Fruit fly (Drosophila melanogaster): ENCODE results near the gene Apl.
A peak's percentile ranks its signal among the peaks of the same experiment; 100 is the strongest.

Gene Apl

dm6 chr3L:16647578-16648113 lies 52.7 kb downstream of the Apl start, which contains the start of gene Abl (continued):
- TF ChIP-seq CG14965 (GFP tag; optimal IDR thresholded peaks at IDR 0.05; ENCODE audit: borderline replicate concordance): peak; percentile 23
- no peak for TF ChIP-seq CG2889 (GFP tag; IDR thresholded peaks at IDR 0.05)
- peak; percentile 91 for TF ChIP-seq amos (GFP tag; IDR thresholded peaks at IDR 0.05; ENCODE audit: partially characterized antibody)
- peak; percentile 46 for TF ChIP-seq exex (tag; optimal IDR thresholded peaks at IDR 0.05)
- no peak for TF ChIP-seq CG6689 (GFP tag; IDR thresholded peaks at IDR 0.05)
- TF ChIP-seq CG34224 (GFP tag; IDR thresholded peaks at IDR 0.05; ENCODE audit: partially characterized antibody): peak; percentile 64
- peak; percentile 73 to 75 for TF ChIP-seq chif (GFP tag; optimal IDR thresholded peaks at IDR 0.05)
- TF ChIP-seq slbo (GFP tag; IDR thresholded peaks at IDR 0.05): peak; percentile 77
- no peak for TF ChIP-seq fd102C (GFP tag; optimal IDR thresholded peaks at IDR 0.05)
- no peak for TF ChIP-seq crc (GFP tag; optimal IDR thresholded peaks at IDR 0.05)
- TF ChIP-seq Drgx (GFP tag; IDR thresholded peaks at IDR 0.05): 0 out of 2 replicates have a peak, but pooled peaks have one; percentile 22
- peak; percentile 99 for TF ChIP-seq gfzf (GFP tag; optimal IDR thresholded peaks at IDR 0.05)
- peak; percentile 77 for TF ChIP-seq Scr (GFP tag; IDR thresholded peaks at IDR 0.05; ENCODE audit: partially characterized antibody)
- no peak for TF ChIP-seq CG4707 (GFP tag; optimal IDR thresholded peaks at IDR 0.05)
- TF ChIP-seq CG2875 (GFP tag; optimal IDR thresholded peaks at IDR 0.05): peak; percentile 20
- no peak for TF ChIP-seq Gsc (GFP tag; IDR thresholded peaks at IDR 0.05)
- TF ChIP-seq nau (GFP tag; optimal IDR thresholded peaks at IDR 0.05): no peak
- 0 out of 3 replicates have a peak, but pooled peaks have one; percentile 54 for TF ChIP-seq hb (GFP tag; IDR thresholded peaks at IDR 0.05; ENCODE audit: partially characterized antibody)
- peak; percentile 91 for TF ChIP-seq MESR4 (GFP tag; optimal IDR thresholded peaks at IDR 0.05)
- no peak for TF ChIP-seq CG8281 (tag; optimal IDR thresholded peaks at IDR 0.05)
- TF ChIP-seq pfk (GFP tag; optimal IDR thresholded peaks at IDR 0.05): no peak
- TF ChIP-seq tgo (GFP tag; IDR thresholded peaks at IDR 0.05): peak; percentile 39; the same call in 1 of the 3 replicates
- TF ChIP-seq aop (GFP tag; IDR thresholded peaks at IDR 0.05): no peak
- peak; percentile 1 for TF ChIP-seq CG10462 (GFP tag; optimal IDR thresholded peaks at IDR 0.05)
- peak; percentile 29 for TF ChIP-seq pb (GFP tag; optimal IDR thresholded peaks at IDR 0.05)
- TF ChIP-seq inv (GFP tag; IDR thresholded peaks at IDR 0.05; ENCODE audit: partially characterized antibody): peak; percentile 73; the same call in 1 of the 2 replicates
- peak; percentile 73 for TF ChIP-seq Bteb2 (GFP tag; optimal IDR thresholded peaks at IDR 0.05)
- TF ChIP-seq CG31441 (GFP tag; IDR thresholded peaks at IDR 0.05): no peak
- peak; percentile 11 for TF ChIP-seq CG12104 (GFP tag; optimal IDR thresholded peaks at IDR 0.05)
- TF ChIP-seq Sry-δ (GFP tag; optimal IDR thresholded peaks at IDR 0.05): peak; percentile 88
- TF ChIP-seq CG11456 (GFP tag; IDR thresholded peaks at IDR 0.05): peak; percentile 64; the same call in 1 of the 3 replicates
- no peak for TF ChIP-seq CG17568 (GFP tag; optimal IDR thresholded peaks at IDR 0.05)
- no peak for TF ChIP-seq eve (GFP tag; optimal IDR thresholded peaks at IDR 0.05)
- peak; percentile 60 for TF ChIP-seq NK7.1 (GFP tag; optimal IDR thresholded peaks at IDR 0.05)
- TF ChIP-seq hbn (GFP tag; IDR thresholded peaks at IDR 0.05; ENCODE audit: partially characterized antibody): peak; percentile 82
- TF ChIP-seq chn (GFP tag; optimal IDR thresholded peaks at IDR 0.05): peak; percentile 58
- no peak for TF ChIP-seq CG33557 (GFP tag; optimal IDR thresholded peaks at IDR 0.05)
- peak; percentile 29 for TF ChIP-seq ewg (GFP tag; optimal IDR thresholded peaks at IDR 0.05)
- 0 out of 2 replicates have a peak, but pooled peaks have one; percentile 18 for TF ChIP-seq HLH3B (GFP tag; IDR thresholded peaks at IDR 0.05)
- TF ChIP-seq kay (GFP tag; optimal IDR thresholded peaks at IDR 0.05): peak; percentile 71
- peak; percentile 67 for TF ChIP-seq NC2β (GFP tag; optimal IDR thresholded peaks at IDR 0.05)
- TF ChIP-seq CG7357 (GFP tag; IDR thresholded peaks at IDR 0.05): no peak
- TF ChIP-seq Bdp1 (GFP tag; optimal IDR thresholded peaks at IDR 0.05): peak; percentile 54
- TF ChIP-seq peb (GFP tag; IDR thresholded peaks at IDR 0.05): no peak
- no peak for TF ChIP-seq CG15269 (tag; optimal IDR thresholded peaks at IDR 0.05)
- peak; percentile 100 for TF ChIP-seq pita (GFP tag; optimal IDR thresholded peaks at IDR 0.05)
- TF ChIP-seq pho (GFP tag; optimal IDR thresholded peaks at IDR 0.05): peak; percentile 84
- peak in 1 of 3 experiments; percentile 85 for TF ChIP-seq Stat92E (GFP tag; optimal IDR thresholded peaks at IDR 0.05)
- no peak for TF ChIP-seq CG9437 (GFP tag; optimal IDR thresholded peaks at IDR 0.05)

All from whole organism, embryonic.